Fruit fly (Drosophila melanogaster): ENCODE data around the gene Cyp28a5.

The Cyp28a5 gene

DNA sequence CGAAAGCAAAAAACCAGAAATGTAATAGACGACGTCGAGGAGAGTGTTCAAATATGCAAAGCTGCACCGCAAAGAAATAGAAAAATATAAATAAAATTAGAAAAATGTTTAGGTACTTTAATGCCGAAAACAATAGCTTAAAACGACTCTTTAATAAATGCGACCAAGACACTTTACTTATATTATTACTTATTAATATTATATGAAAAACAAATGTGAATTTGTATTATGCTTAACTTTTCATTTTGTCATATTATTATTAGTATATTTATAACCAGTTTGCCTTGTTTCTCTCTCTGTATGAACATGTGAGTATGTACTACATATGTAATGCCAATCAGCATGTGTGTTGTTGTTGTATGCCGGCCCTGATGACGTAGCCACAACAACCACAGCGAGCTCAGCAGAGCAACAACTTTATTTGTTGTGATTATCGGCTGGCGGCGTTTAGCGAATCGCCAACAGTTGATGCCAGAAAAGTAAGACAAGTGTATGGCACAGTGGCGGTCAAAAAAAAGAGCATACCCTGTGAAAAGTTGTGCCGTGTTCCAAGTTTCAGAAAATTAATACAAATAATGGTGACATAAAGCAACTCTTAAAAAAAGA, 45.1 kb downstream of the Cyp28a5 start:
- TF ChIP-seq CG17801 (GFP tag; optimal IDR thresholded peaks at IDR 0.05; ENCODE audit: partially characterized antibody) = peak; percentile 87

DNA sequence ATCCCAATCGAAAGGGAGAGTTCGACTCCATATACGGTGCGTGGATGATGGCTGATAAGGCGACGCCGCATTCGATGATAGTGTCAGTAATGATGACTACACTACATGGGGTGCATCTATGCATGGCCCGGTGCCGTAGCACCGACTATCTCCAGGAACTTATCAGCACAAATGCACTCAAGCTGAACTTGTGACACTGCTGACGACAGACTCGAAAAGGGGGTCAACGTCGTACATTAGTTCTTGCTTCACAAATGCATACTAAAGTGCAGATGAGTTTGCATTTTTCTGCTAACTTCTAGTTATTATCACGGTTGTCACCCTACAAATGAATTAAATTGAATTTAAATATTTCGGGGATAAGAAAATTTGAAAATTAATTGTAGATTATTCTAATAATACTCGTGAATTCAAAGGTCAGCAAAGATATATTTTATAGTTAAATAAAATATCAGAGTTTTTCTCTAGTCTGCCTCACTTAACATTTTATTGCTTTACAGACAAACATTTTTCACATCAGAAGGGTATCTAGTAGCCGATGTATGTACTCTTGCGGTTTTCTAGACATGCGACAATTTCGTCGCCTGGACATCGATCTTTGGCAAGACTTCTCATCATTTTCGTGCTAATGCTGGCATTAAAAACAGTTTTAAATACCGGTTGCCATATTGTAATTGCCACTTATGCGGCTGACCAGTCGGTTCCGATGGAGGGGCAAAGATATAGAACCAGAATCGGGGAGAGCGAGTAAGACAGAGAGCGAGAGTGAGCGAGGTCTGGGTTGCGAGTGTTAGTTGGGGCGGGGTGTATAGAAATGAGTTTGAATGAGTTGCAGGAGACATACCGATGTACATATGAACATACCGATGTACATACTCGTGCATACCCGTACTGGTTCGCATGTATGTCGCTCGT, 46.3 kb downstream of the Cyp28a5 start:
- TF ChIP-seq CG17801 (GFP tag; optimal IDR thresholded peaks at IDR 0.05; ENCODE audit: partially characterized antibody) = no peak

DNA sequence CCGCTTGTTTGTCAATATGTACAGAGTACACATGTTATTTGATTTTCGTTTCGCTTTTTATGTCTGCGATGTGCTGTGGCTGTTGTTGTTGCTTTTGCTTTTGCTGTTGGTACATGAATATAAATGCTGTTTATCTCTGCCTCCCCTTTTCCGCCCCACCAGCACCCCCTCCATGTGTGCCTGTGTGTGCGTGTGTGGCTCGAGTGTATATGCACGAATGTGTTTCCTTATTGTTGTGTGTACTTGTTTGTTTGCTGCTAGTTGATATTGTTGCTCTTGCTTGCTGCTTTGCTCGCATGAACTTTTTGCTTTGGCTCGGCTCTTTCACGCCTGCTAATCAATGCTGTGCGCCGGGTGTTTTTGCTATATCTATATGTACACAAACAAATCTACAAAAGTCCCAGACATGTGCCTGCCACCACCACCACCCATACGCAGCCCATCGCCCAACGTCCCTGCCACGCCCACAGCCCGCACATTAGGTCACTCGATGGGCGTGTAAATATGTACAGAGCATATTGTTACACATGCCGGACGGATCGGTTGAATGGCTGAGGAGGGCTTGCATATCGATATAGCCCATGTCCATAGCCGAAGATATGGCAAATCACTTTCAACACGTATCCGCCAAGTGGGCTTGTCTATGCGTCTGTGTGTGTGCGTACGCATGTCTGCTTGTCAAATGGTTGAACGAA, 47.1 kb downstream of the Cyp28a5 start:
- TF ChIP-seq CG17801 (GFP tag; optimal IDR thresholded peaks at IDR 0.05; ENCODE audit: partially characterized antibody) = peak; percentile 13

DNA sequence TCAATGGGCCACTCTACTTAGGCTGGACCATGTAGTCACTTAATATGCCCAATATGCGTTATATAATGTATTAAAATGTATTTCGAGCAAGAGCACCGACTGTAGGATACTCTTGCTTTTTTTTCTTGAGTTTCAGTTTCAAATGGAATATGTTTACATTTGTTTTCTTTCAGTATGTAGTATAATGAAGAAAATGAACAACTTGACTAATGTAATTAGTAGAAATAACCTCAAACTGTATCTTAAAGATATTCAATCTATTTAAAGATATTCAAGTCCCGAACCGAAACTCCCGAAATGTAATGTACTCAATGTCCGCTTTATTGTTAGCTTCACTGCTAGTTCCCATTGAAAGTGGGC, 47.6 kb downstream of the Cyp28a5 start:
- no peak for TF ChIP-seq CG17801 (GFP tag; optimal IDR thresholded peaks at IDR 0.05; ENCODE audit: partially characterized antibody)

DNA sequence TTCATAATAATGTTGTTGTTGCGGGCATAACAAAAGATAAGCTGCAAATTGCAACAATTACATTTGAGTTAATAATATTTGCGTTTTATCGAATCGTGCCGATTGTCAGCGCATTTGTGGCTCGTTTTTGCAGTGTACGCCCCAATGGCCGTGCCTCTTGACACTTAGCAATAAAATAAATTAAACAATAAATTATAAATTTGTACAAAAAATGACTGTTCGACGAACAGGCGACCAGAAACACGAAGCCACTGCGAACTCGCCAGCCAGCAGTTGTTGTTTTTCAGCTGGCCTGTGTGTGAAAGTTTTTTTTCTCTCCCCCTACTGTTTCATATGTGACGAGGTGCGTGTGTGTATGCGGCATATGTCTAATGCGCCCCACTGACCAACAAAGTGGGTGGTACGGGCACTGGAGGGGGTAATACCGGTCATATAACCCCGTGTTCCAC, 48.4 kb downstream of the Cyp28a5 start:
- no peak for TF ChIP-seq CG17801 (GFP tag; optimal IDR thresholded peaks at IDR 0.05; ENCODE audit: partially characterized antibody)

DNA sequence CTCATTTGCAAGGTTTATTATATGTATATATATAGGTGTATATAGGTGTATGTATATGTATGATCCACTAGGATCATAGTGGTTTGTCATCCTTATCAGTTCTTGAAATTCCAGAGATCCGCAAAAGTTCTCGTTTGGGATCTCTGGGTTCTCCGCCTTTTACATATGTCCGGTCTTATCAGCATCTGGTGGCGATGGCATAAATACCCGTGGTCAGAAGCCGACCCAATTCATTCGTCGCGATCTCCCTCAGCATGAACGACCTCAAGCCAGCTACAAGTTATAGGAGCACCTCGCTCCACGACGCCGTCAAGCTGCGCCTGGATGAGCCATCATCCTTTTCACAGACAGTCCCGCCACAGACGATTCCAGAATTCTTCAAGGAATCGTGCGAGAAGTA, 49.7 kb downstream of the Cyp28a5 start, which contains the start of gene hll:
Gene hll (plus strand): TSS at position 224 of the 400 bp plus-strand sequence.
- no peak for TF ChIP-seq CG17801 (GFP tag; optimal IDR thresholded peaks at IDR 0.05; ENCODE audit: partially characterized antibody)

Data from ovary, adult (tissue).